Worm (Caenorhabditis elegans) whole organism, midembryonic: ENCODE results near the gene W02B12.13.

Source experiments
- T22C8.4 ChIP-seq: fragments of 200-800 bp; sonication (Bioruptor generic); IDR thresholded peaks from 2 replicates; pipeline ENCODE4 v1.3.6; 2022; ENCODE audit warnings: missing genetic modification characterization, missing compliant biosample characterization
- cog-1 ChIP-seq: sonication (generic microtip); optimal IDR thresholded peaks from 2 replicates; lab custom pipeline; 2016; ENCODE audit warnings: missing genetic modification characterization, missing compliant biosample characterization
- flt-1 ChIP-seq: fragments of 200-800 bp; sonication (Bioruptor generic); IDR thresholded peaks from 2 replicates; pipeline ENCODE4 v1.3.6; 2022; ENCODE audit warnings: missing genetic modification characterization, missing compliant biosample characterization
- klf-2 ChIP-seq: fragments of 200-800 bp; sonication (Bioruptor generic); conservative IDR thresholded peaks from 2 replicates; pipeline ENCODE4 v1.3.6; 2022; ENCODE audit warnings: missing genetic modification reagents, missing genetic modification characterization, missing compliant biosample characterization
- med-1 ChIP-seq: sonication (generic microtip); optimal IDR thresholded peaks from 2 replicates; lab custom pipeline; 2017; ENCODE audit warnings: missing genetic modification characterization, mild to moderate bottlenecking, missing compliant biosample characterization, antibody characterized with exemption, missing genetic modification reagents; ENCODE audit not compliant: insufficient read depth
- ref-1 ChIP-seq: fragments of 200-800 bp; sonication (Bioruptor generic); conservative IDR thresholded peaks from 2 replicates; pipeline ENCODE4 v1.3.6; 2022; ENCODE audit warnings: missing genetic modification reagents, missing genetic modification characterization, missing compliant biosample characterization
- tab-1 ChIP-seq: fragments of 200-800 bp; sonication (Bioruptor generic); IDR thresholded peaks from 2 replicates; pipeline ENCODE4 v1.3.6; 2022; ENCODE audit warnings: missing genetic modification characterization, missing compliant biosample characterization
- ztf-23 ChIP-seq: fragments of 200-800 bp; sonication (Bioruptor generic); IDR thresholded peaks from 2 replicates; pipeline ENCODE4 v1.3.6; 2022; ENCODE audit warnings: missing genetic modification reagents, missing genetic modification characterization, missing compliant biosample characterization
- ztf-29 ChIP-seq: fragments of 200-800 bp; sonication (Bioruptor generic); IDR thresholded peaks from 2 replicates; pipeline ENCODE4 v1.3.6; 2022; ENCODE audit warnings: missing genetic modification reagents, missing genetic modification characterization, missing compliant biosample characterization

Gene W02B12.13

DNA sequence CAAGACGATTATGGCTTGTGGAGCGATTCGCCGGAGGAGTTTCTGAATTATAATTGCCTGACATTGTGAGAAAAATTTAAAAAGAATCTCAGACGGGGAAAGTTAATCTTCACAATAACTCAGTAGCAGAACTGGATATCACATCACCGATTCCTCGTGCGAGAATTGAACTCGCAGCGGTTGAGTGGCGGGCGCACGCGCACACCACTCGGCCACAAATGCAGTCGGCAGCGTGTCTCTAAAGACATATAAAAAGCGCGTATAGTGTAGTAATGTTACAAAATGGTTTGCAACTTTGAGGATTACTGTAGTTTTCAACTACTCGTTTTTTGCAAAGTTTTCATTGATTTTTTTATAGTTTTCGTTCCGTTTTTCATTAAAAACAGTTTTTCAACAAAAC lies 39.5 kb downstream of the W02B12.13 start:
- peak; percentile 99 for TF ChIP-seq tab-1 (GFP tag; lab: Robert Waterston, UW)
- TF ChIP-seq klf-2 (GFP tag; lab: Robert Waterston, UW) = peak; percentile 98
- TF ChIP-seq flt-1 (GFP tag; lab: Robert Waterston, UW) = peak; percentile 98
- TF ChIP-seq med-1 (GFP tag; lab: Kevin White, UChicago) = peak; percentile 85
- peak; percentile 95 for TF ChIP-seq ztf-29 (GFP tag; lab: Robert Waterston, UW)
- peak; percentile 96 for TF ChIP-seq ztf-23
- TF ChIP-seq ref-1 (GFP tag; lab: Robert Waterston, UW) = peak; percentile 94
- peak; percentile 96 for TF ChIP-seq T22C8.4 (GFP tag; lab: Robert Waterston, UW)
- peak; percentile 93 for TF ChIP-seq cog-1 (tag; lab: Kevin White, UChicago)

ce11 chrII:11485200-11485599 lies 40.1 kb downstream of the W02B12.13 start, which contains the start of gene twk-5:
TSS of gene twk-5 (minus strand) at chrII:11485300.
- no peak for TF ChIP-seq ztf-29 (GFP tag; lab: Robert Waterston, UW)
- no peak for TF ChIP-seq klf-2 (GFP tag; lab: Robert Waterston, UW)
- no peak for TF ChIP-seq cog-1 (tag; lab: Kevin White, UChicago)
- TF ChIP-seq ref-1 (GFP tag; lab: Robert Waterston, UW) = no peak
- no peak for TF ChIP-seq med-1 (GFP tag; lab: Kevin White, UChicago)
- TF ChIP-seq ztf-23 = no peak
- no peak for TF ChIP-seq tab-1 (GFP tag; lab: Robert Waterston, UW)
- no peak for TF ChIP-seq T22C8.4 (GFP tag; lab: Robert Waterston, UW)
- TF ChIP-seq flt-1 (GFP tag; lab: Robert Waterston, UW) = no peak

ce11 chrII:11486698-11487234 lies 41.7 kb downstream of the W02B12.13 start, which contains the start of gene ttr-18:
TSS of gene ttr-18 (minus strand) at chrII:11486748.
- TF ChIP-seq ztf-23 (no peak), tab-1 (GFP tag; lab: Robert Waterston, UW) (no peak), T22C8.4 (GFP tag; lab: Robert Waterston, UW) (no peak), cog-1 (tag; lab: Kevin White, UChicago) (no peak), med-1 (GFP tag; lab: Kevin White, UChicago) (no peak), ztf-29 (GFP tag; lab: Robert Waterston, UW) (no peak), klf-2 (GFP tag; lab: Robert Waterston, UW) (no peak), flt-1 (GFP tag; lab: Robert Waterston, UW) (no peak), ref-1 (GFP tag; lab: Robert Waterston, UW) (no peak)

ce11 chrII:11487999-11488398 lies 42.9 kb downstream of the W02B12.13 start, which contains the start of gene B0334.13:
TSS of gene B0334.13 (plus strand) at chrII:11488299.
- TF ChIP-seq med-1 (GFP tag; lab: Kevin White, UChicago) (no peak), T22C8.4 (GFP tag; lab: Robert Waterston, UW) (no peak), ztf-29 (GFP tag; lab: Robert Waterston, UW) (no peak), cog-1 (tag; lab: Kevin White, UChicago) (no peak), klf-2 (GFP tag; lab: Robert Waterston, UW) (no peak), flt-1 (GFP tag; lab: Robert Waterston, UW) (no peak), ref-1 (GFP tag; lab: Robert Waterston, UW) (no peak), tab-1 (GFP tag; lab: Robert Waterston, UW) (no peak), ztf-23 (no peak)

- no peak for TF ChIP-seq klf-2 (GFP tag; lab: Robert Waterston, UW)
- no peak for TF ChIP-seq flt-1 (GFP tag; lab: Robert Waterston, UW)
- no peak for TF ChIP-seq med-1 (GFP tag; lab: Kevin White, UChicago)
- no peak for TF ChIP-seq cog-1 (tag; lab: Kevin White, UChicago)
- no peak for TF ChIP-seq ztf-23
- no peak for TF ChIP-seq ref-1 (GFP tag; lab: Robert Waterston, UW)
- TF ChIP-seq ztf-29 (GFP tag; lab: Robert Waterston, UW) = no peak
- no peak for TF ChIP-seq T22C8.4 (GFP tag; lab: Robert Waterston, UW)
- TF ChIP-seq tab-1 (GFP tag; lab: Robert Waterston, UW) = no peak
Measured at ce11 chrII:11492843-11493242, 47.8 kb downstream of the W02B12.13 start, which contains the start of gene hacl-1. TSS of gene hacl-1 (minus strand) at chrII:11492963.

ce11 chrII:11495307-11495706 lies 50.2 kb downstream of the W02B12.13 start, which contains the start of the genes ooc-3 and B0334.4:
TSS of gene ooc-3 (minus strand) at chrII:11495321.
TSS of gene B0334.4 (plus strand) at chrII:11495692.
- TF ChIP-seq klf-2 (GFP tag; lab: Robert Waterston, UW) (no peak), cog-1 (tag; lab: Kevin White, UChicago) (no peak)

- TF ChIP-seq klf-2 (GFP tag; lab: Robert Waterston, UW) = no peak
- TF ChIP-seq ztf-23 = no peak
- TF ChIP-seq med-1 (GFP tag; lab: Kevin White, UChicago) = no peak
- no peak for TF ChIP-seq T22C8.4 (GFP tag; lab: Robert Waterston, UW)
- TF ChIP-seq ref-1 (GFP tag; lab: Robert Waterston, UW) = no peak
- no peak for TF ChIP-seq flt-1 (GFP tag; lab: Robert Waterston, UW)
- no peak for TF ChIP-seq ztf-29 (GFP tag; lab: Robert Waterston, UW)
- TF ChIP-seq tab-1 (GFP tag; lab: Robert Waterston, UW) = no peak
- no peak for TF ChIP-seq cog-1 (tag; lab: Kevin White, UChicago)
Measured at ce11 chrII:11495806-11496205, 50.7 kb downstream of the W02B12.13 start.

DNA sequence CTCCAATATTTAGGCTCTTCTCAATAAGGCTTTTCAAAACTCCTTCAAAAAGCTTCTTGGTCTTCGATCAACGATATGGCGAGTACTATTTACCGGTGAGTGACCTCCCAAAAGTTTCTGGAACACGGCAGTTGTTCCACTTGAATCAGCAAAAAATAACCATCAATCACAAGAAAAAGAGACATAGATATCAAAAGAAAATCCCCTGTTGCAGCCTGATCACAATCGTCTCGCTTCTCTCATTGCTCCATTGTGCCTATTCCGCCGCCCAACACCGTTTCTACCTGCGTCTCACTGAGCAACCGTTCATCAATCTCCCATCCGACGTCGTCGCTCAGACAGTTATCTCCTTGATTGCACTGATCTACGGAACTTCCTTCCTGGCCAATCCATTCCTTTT lies 51.7 kb downstream of the W02B12.13 start, which contains the start of gene emc-5:
emc-5 (plus strand) TSS at position 14 of the 400 bp plus-strand sequence.
- TF ChIP-seq T22C8.4 (GFP tag; lab: Robert Waterston, UW) = no peak
- no peak for TF ChIP-seq tab-1 (GFP tag; lab: Robert Waterston, UW)
- no peak for TF ChIP-seq cog-1 (tag; lab: Kevin White, UChicago)
- no peak for TF ChIP-seq ztf-29 (GFP tag; lab: Robert Waterston, UW)
- TF ChIP-seq med-1 (GFP tag; lab: Kevin White, UChicago) = no peak
- no peak for TF ChIP-seq ztf-23
- TF ChIP-seq klf-2 (GFP tag; lab: Robert Waterston, UW) = no peak
- TF ChIP-seq ref-1 (GFP tag; lab: Robert Waterston, UW) = no peak
- no peak for TF ChIP-seq flt-1 (GFP tag; lab: Robert Waterston, UW)
